Worm (Caenorhabditis elegans): Measurements from ENCODE around the gene F13B9.2.
A peak's percentile ranks its signal among the peaks of the same experiment; 100 is the strongest.

- TF ChIP-seq nhr-77 (tag; optimal IDR thresholded peaks at IDR 0.05) (no peak), snpc-4 (tag; optimal IDR thresholded peaks at IDR 0.05) (no peak), nhr-25 (tag; optimal IDR thresholded peaks at IDR 0.05; ENCODE audit: borderline replicate concordance, insufficient read depth) (peak; percentile 18), unc-62 (GFP tag; optimal IDR thresholded peaks at IDR 0.05 in 1 of 2) (peak in 1 of 2 experiments; percentile 100), unc-62 (tag; optimal IDR thresholded peaks at IDR 0.05) (no peak), mes-2 (tag; optimal IDR thresholded peaks at IDR 0.05; ENCODE audit: poor library complexity, severe bottlenecking) (peak; percentile 17), ceh-82 (tag; optimal IDR thresholded peaks at IDR 0.05) (no peak), ceh-28 (tag; optimal IDR thresholded peaks at IDR 0.05) (no peak), mdl-1 (tag; optimal IDR thresholded peaks at IDR 0.05) (peak; percentile 63 to 80), ztf-11 (tag; optimal IDR thresholded peaks at IDR 0.05) (no peak), skn-1 (tag; optimal IDR thresholded peaks at IDR 0.05) (no peak), unc-130 (GFP tag; optimal IDR thresholded peaks at IDR 0.05) (no peak)
Measured at ce11 chrX:8235994-8236393, 49.5 kb upstream of the F13B9.2 start, which contains the start of gene M60.4.

Measured in whole organism, L4 larva.